Worm (Caenorhabditis elegans) whole organism, L4 larva: ENCODE results near the gene dsl-2.

ENCODE experiments used
- F26F4.8 ChIP-seq: fragments of 200-800 bp; sonication (Bioruptor generic); conservative IDR thresholded peaks from 2 replicates; pipeline ENCODE4 v1.3.6; 2022; ENCODE audit warnings: missing genetic modification characterization, missing compliant biosample characterization
- F49E8.2 ChIP-seq: sonication (generic microtip); optimal IDR thresholded peaks from 2 replicates; lab custom pipeline; 2016; ENCODE audit warnings: missing compliant biosample characterization, mild to moderate bottlenecking, missing genetic modification characterization, borderline replicate concordance
- T26A8.4 ChIP-seq: fragments of 200-800 bp; sonication (Bioruptor generic); IDR thresholded peaks from 2 replicates; pipeline ENCODE4 v1.3.6; 2022; ENCODE audit warnings: missing genetic modification characterization, missing compliant biosample characterization
- Y75B8A.6 ChIP-seq: fragments of 200-800 bp; sonication (Bioruptor generic); IDR thresholded peaks from 2 replicates; pipeline ENCODE4 v1.3.6; 2022; ENCODE audit warnings: missing genetic modification reagents, missing genetic modification characterization, missing compliant biosample characterization
- aly-2 ChIP-seq: sonication (generic microtip); optimal IDR thresholded peaks from 2 replicates; lab custom pipeline; 2018; ENCODE audit warnings: missing biosample characterization, missing genetic modification characterization
- ceh-32 ChIP-seq: sonication (generic microtip); optimal IDR thresholded peaks from 2 replicates; lab custom pipeline; 2016; ENCODE audit warnings: mild to moderate bottlenecking, missing genetic modification characterization, missing compliant biosample characterization; ENCODE audit not compliant: poor library complexity
- ceh-44 ChIP-seq: fragments of 200-800 bp; sonication (Bioruptor generic); IDR thresholded peaks from 2 replicates; pipeline ENCODE4 v1.3.6; 2022; ENCODE audit warnings: missing genetic modification reagents, missing genetic modification characterization, missing compliant biosample characterization
- ceh-82 ChIP-seq: sonication (generic microtip); optimal IDR thresholded peaks from 2 replicates; lab custom pipeline; 2017; ENCODE audit warnings: missing biosample characterization, missing genetic modification characterization
- ces-1 ChIP-seq: fragments of 150-350 bp; sonication (generic microtip); optimal IDR thresholded peaks from 4 replicates; lab custom pipeline; 2014; ENCODE audit warnings: missing biosample characterization, missing genetic modification reagents, missing genetic modification characterization
- daf-19 ChIP-seq: fragments of 200-800 bp; sonication (Bioruptor generic); conservative IDR thresholded peaks from 2 replicates; pipeline ENCODE4 v1.3.6; 2022; ENCODE audit warnings: missing genetic modification characterization, missing compliant biosample characterization
- dmd-6 ChIP-seq: fragments of 200-800 bp; sonication (Bioruptor generic); IDR thresholded peaks from 2 replicates; pipeline ENCODE4 v1.3.6; 2022; ENCODE audit warnings: missing genetic modification reagents, missing genetic modification characterization, missing compliant biosample characterization
- dmd-9 ChIP-seq: fragments of 200-800 bp; sonication (Bioruptor generic); IDR thresholded peaks from 2 replicates; pipeline ENCODE4 v1.3.6; 2022; ENCODE audit warnings: missing genetic modification reagents, missing genetic modification characterization, missing compliant biosample characterization
- dpl-1 ChIP-seq: fragments of 150-350 bp; optimal IDR thresholded peaks from 2 replicates; lab custom pipeline; 2014; ENCODE audit warnings: missing biosample characterization, missing genetic modification reagents, missing genetic modification characterization
- dve-1 ChIP-seq: sonication (generic microtip); optimal IDR thresholded peaks from 2 replicates; lab custom pipeline; 2017; ENCODE audit warnings: antibody characterized with exemption, mild to moderate bottlenecking, missing genetic modification characterization, missing compliant biosample characterization; ENCODE audit not compliant: insufficient read depth
- egl-27 ChIP-seq: sonication (generic microtip); optimal IDR thresholded peaks from 3 replicates; lab custom pipeline; 2017; ENCODE audit warnings: missing biosample characterization, missing genetic modification reagents, missing genetic modification characterization
- fkh-10 ChIP-seq: fragments of 150-350 bp; optimal IDR thresholded peaks from 2 replicates; lab custom pipeline; 2014; ENCODE audit warnings: missing biosample characterization, missing genetic modification reagents, missing genetic modification characterization
- hlh-30 ChIP-seq: sonication (generic microtip); optimal IDR thresholded peaks from 2 replicates; lab custom pipeline; 2017; ENCODE audit warnings: antibody characterized with exemption, mild to moderate bottlenecking, missing genetic modification characterization, missing compliant biosample characterization; ENCODE audit not compliant: insufficient read depth
- lim-7 ChIP-seq: fragments of 200-800 bp; sonication (Bioruptor generic); IDR thresholded peaks from 2 replicates; pipeline ENCODE4 v1.3.6; 2022; ENCODE audit warnings: missing genetic modification characterization, missing compliant biosample characterization
- lin-1 ChIP-seq: fragments of 200-800 bp; sonication (Bioruptor generic); IDR thresholded peaks from 2 replicates; pipeline ENCODE4 v1.3.6; 2022; ENCODE audit warnings: missing genetic modification reagents, missing genetic modification characterization, missing compliant biosample characterization
- lin-13 ChIP-seq: fragments of 150-350 bp; optimal IDR thresholded peaks from 2 replicates; lab custom pipeline; 2014; ENCODE audit warnings: missing biosample characterization, missing genetic modification reagents, missing genetic modification characterization
- lin-38 ChIP-seq: fragments of 200-800 bp; sonication (Bioruptor generic); IDR thresholded peaks from 2 replicates; pipeline ENCODE4 v1.3.6; 2022; ENCODE audit warnings: missing genetic modification reagents, missing genetic modification characterization, missing compliant biosample characterization
- lir-3 ChIP-seq: sonication (generic microtip); optimal IDR thresholded peaks from 2 replicates; lab custom pipeline; 2016; ENCODE audit warnings: mild to moderate bottlenecking, missing genetic modification characterization, missing compliant biosample characterization
- mep-1 ChIP-seq: fragments of 150-350 bp; sonication (generic microtip); optimal IDR thresholded peaks from 3 replicates; lab custom pipeline; 2014; ENCODE audit warnings: missing biosample characterization, missing genetic modification characterization
- mes-2 ChIP-seq: sonication (generic microtip); optimal IDR thresholded peaks from 2 replicates; lab custom pipeline; 2016; ENCODE audit warnings: missing genotype, mild to moderate bottlenecking, missing genetic modification characterization, missing compliant biosample characterization; ENCODE audit not compliant: poor library complexity, severe bottlenecking
- mxl-3 ChIP-seq: fragments of 200-800 bp; sonication (Bioruptor generic); optimal IDR thresholded peaks from 2 replicates; lab custom pipeline; 2018; ENCODE audit warnings: mild to moderate bottlenecking, missing genetic modification characterization, missing compliant biosample characterization
- nhr-11 ChIP-seq: fragments of 150-350 bp; optimal IDR thresholded peaks from 2 replicates; lab custom pipeline; 2014; ENCODE audit warnings: missing biosample characterization, missing genetic modification characterization
- nhr-25 ChIP-seq: sonication (generic microtip); optimal IDR thresholded peaks from 2 replicates; lab custom pipeline; 2017; ENCODE audit warnings: missing genetic modification characterization, mild to moderate bottlenecking, missing compliant biosample characterization, antibody characterized with exemption, moderate library complexity, borderline replicate concordance; ENCODE audit not compliant: insufficient read depth
- nhr-28 ChIP-seq: fragments of 150-350 bp; optimal IDR thresholded peaks from 2 replicates; lab custom pipeline; 2014; ENCODE audit warnings: missing biosample characterization, missing genetic modification characterization
- nhr-77 ChIP-seq: fragments of 150-350 bp; optimal IDR thresholded peaks from 2 replicates; lab custom pipeline; 2014; ENCODE audit warnings: missing biosample characterization, missing genetic modification characterization
- php-3 ChIP-seq: fragments of 200-800 bp; sonication (Bioruptor generic); IDR thresholded peaks from 2 replicates; pipeline ENCODE4 v1.3.6; 2022; ENCODE audit warnings: missing genetic modification reagents, missing genetic modification characterization, missing compliant biosample characterization
- saeg-2 ChIP-seq: fragments of 200-800 bp; sonication (Bioruptor generic); IDR thresholded peaks from 2 replicates; pipeline ENCODE4 v1.3.6; 2022; ENCODE audit warnings: missing genetic modification reagents, missing genetic modification characterization, missing compliant biosample characterization
- skn-1 ChIP-seq: fragments of 150-350 bp; optimal IDR thresholded peaks from 2 replicates; lab custom pipeline; 2014; ENCODE audit warnings: missing biosample characterization, missing genetic modification characterization
- snpc-4 ChIP-seq: fragments of 150-350 bp; optimal IDR thresholded peaks from 2 replicates; lab custom pipeline; 2014; ENCODE audit warnings: missing biosample characterization, missing genetic modification characterization
- spr-3 ChIP-seq: fragments of 200-800 bp; sonication (Bioruptor generic); optimal IDR thresholded peaks from 2 replicates; lab custom pipeline; 2018; ENCODE audit warnings: mild to moderate bottlenecking, missing genetic modification characterization, missing compliant biosample characterization
- tra-1 ChIP-seq: fragments of 200-800 bp; sonication (Bioruptor generic); IDR thresholded peaks from 2 replicates; pipeline ENCODE4 v1.3.6; 2022; ENCODE audit warnings: missing genetic modification reagents, missing genetic modification characterization, missing compliant biosample characterization
- unc-130 ChIP-seq: sonication (generic microtip); optimal IDR thresholded peaks from 2 replicates; lab custom pipeline; 2016; ENCODE audit warnings: missing genetic modification reagents, missing genetic modification characterization, missing compliant biosample characterization
- unc-62 ChIP-seq, 3 experiments: fragments of 150-350 bp in 1 of 3; sonication (generic microtip); optimal IDR thresholded peaks in 2 of 3; peaks in 1 of 3; 1 replicate in 1 of 3; 2 replicates in 2 of 3; lab custom pipeline; 2014 to 2017; ENCODE audit warnings: missing biosample characterization in 3 of 3, missing genetic modification characterization in 3 of 3, missing genetic modification reagents in 3 of 3, missing genotype in 1 of 3
- zag-1 ChIP-seq: fragments of 150-350 bp; optimal IDR thresholded peaks from 2 replicates; lab custom pipeline; 2014; ENCODE audit warnings: missing biosample characterization, missing genetic modification characterization

The dsl-2 gene

ce11 chrIV:1228675-1229130 lies 23.9 kb upstream of the dsl-2 start, which contains the start of gene W09G12.7 (continued):
- TF ChIP-seq php-3: no peak
- peak; percentile 67 for TF ChIP-seq dmd-6 (GFP tag; lab: Robert Waterston, UW)
- TF ChIP-seq F49E8.2: no peak
- no peak for TF ChIP-seq ceh-32 (tag; lab: Kevin White, UChicago)
- TF ChIP-seq dve-1: peak; percentile 41
- TF ChIP-seq Y75B8A.6 (GFP tag; lab: Robert Waterston, UW): no peak
- TF ChIP-seq nhr-77 (tag; lab: Kevin White, UChicago): peak; percentile 47
- no peak for TF ChIP-seq dpl-1 (GFP tag; lab: Kevin White, UChicago)
- TF ChIP-seq nhr-28 (tag; lab: Kevin White, UChicago): peak; percentile 32
- no peak for TF ChIP-seq zag-1 (tag; lab: Kevin White, UChicago)
- no peak for TF ChIP-seq lin-38 (GFP tag; lab: Robert Waterston, UW)
- TF ChIP-seq spr-3 (GFP tag; lab: Kevin White, UChicago): no peak
- TF ChIP-seq nhr-11 (tag; lab: Kevin White, UChicago): no peak
- TF ChIP-seq nhr-25 (tag; lab: Kevin White, UChicago): no peak
- TF ChIP-seq mxl-3 (GFP tag; lab: Kevin White, UChicago): no peak
- no peak for TF ChIP-seq lim-7 (GFP tag; lab: Robert Waterston, UW)
- no peak for TF ChIP-seq ces-1
- no peak for TF ChIP-seq aly-2 (tag; lab: Kevin White, UChicago)
- TF ChIP-seq daf-19: no peak
- TF ChIP-seq T26A8.4 (GFP tag; lab: Robert Waterston, UW): no peak
- no peak for TF ChIP-seq mep-1 (tag; lab: Kevin White, UChicago)
- no peak for TF ChIP-seq lin-1 (GFP tag; lab: Robert Waterston, UW)
- no peak for TF ChIP-seq saeg-2 (GFP tag; lab: Robert Waterston, UW)
- TF ChIP-seq unc-130 (GFP tag; lab: Kevin White, UChicago): no peak
- TF ChIP-seq hlh-30 (tag; lab: Kevin White, UChicago): no peak
- TF ChIP-seq mes-2 (tag; lab: Kevin White, UChicago): no peak
- no peak for TF ChIP-seq fkh-10 (GFP tag; lab: Kevin White, UChicago)
- no peak for TF ChIP-seq snpc-4
- TF ChIP-seq F26F4.8 (GFP tag; lab: Robert Waterston, UW): no peak
- TF ChIP-seq egl-27 (tag; lab: Kevin White, UChicago): no peak
- no peak for TF ChIP-seq dmd-9
- TF ChIP-seq tra-1: no peak
- TF ChIP-seq lir-3 (tag; lab: Kevin White, UChicago): no peak
- TF ChIP-seq skn-1 (tag; lab: Kevin White, UChicago): no peak
- no peak for TF ChIP-seq ceh-44 (GFP tag; lab: Robert Waterston, UW)

ce11 chrIV:1225596-1226232 lies 20.9 kb upstream of the dsl-2 start, which contains the start of gene W09G12.8:
Gene W09G12.8 (plus strand): TSS chrIV:1226182.
- TF ChIP-seq unc-62 (GFP tag; optimal IDR thresholded peaks at IDR 0.05 in 1 of 2; lab: Kevin White, UChicago): peak in 1 of 2 experiments; percentile 91
- no peak for TF ChIP-seq unc-62 (tag; optimal IDR thresholded peaks at IDR 0.05; lab: Kevin White, UChicago)
- no peak for TF ChIP-seq spr-3 (GFP tag; lab: Kevin White, UChicago)
- no peak for TF ChIP-seq ceh-82 (tag; lab: Kevin White, UChicago)
- no peak for TF ChIP-seq lin-13 (GFP tag; lab: Kevin White, UChicago)
